Worm (Caenorhabditis elegans): ENCODE data around the gene etr-1.

DNA sequence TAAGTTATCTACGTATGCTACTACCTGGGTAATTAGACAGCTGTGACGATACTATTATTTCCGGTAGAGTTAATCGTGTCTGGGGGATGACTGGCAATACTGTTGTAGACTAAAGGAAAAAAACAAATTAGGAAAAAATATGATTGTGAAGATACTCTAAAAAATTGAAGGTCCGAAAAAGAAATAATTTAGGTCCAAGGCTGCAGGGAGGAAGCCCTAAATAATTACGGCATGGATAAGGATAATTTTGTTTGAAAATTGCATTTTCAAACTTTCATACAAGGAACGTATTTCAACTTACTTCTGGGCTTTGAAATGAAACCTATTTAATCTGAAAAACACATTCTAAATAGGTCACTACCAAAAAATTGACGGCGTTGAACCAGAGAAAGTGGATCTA lies 33.2 kb upstream of the etr-1 start, which contains the start of gene srd-3:
- TF ChIP-seq lin-15B (tag; optimal IDR thresholded peaks at IDR 0.05) (no peak), elt-3 (tag; optimal IDR thresholded peaks at IDR 0.05) (no peak), fos-1 (tag; optimal IDR thresholded peaks at IDR 0.05) (no peak), nhr-237 (tag; optimal IDR thresholded peaks at IDR 0.05) (no peak), unc-62 (GFP tag; optimal IDR thresholded peaks at IDR 0.05) (no peak), lsy-12 (tag; optimal IDR thresholded peaks at IDR 0.05) (no peak), egl-27 (tag; optimal IDR thresholded peaks at IDR 0.05) (no peak), ztf-11 (tag; optimal IDR thresholded peaks at IDR 0.05) (no peak), ztf-4 (tag; optimal IDR thresholded peaks at IDR 0.05) (no peak)

Measured in whole organism, L3 larva.